Fruit fly (Drosophila melanogaster) S2 (cell line): ENCODE data around the gene CG14971.

ENCODE experiments used
- CG8478 ChIP-seq: fragments of >200 bp; optimal IDR thresholded peaks from 2 replicates; lab custom pipeline; 2018
- CTCF ChIP-seq, 2 experiments: fragments of >200 bp; optimal IDR thresholded peaks; 2 replicates each; lab custom pipeline; 2018

DNA sequence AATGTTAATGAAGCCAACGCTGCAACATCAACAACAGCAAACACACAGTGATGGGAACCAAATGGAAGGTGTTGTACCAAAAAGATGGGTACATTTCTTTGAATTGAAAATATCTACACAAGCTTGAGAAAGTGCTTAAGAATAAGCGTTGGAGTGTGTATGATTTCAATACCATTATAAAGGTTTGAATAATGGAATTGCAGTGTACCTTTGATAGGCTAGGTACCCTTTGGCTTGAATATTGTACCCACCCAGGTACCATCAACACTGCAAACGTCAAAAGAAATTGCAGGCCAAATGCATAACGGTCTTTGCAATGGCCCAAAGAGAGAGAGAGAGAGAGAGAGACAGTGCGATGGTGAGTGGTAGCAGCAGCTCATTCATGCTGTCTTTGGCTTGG is 18.4 kb downstream of the CG14971 start:
- TF ChIP-seq CG8478 (lab: Kevin White, UChicago) (no peak), CTCF (optimal IDR thresholded peaks at IDR 0.05; lab: Kevin White, UChicago) (no peak)
